Fruit fly (Drosophila melanogaster) whole organism, embryonic: Measurements from ENCODE around the gene Vps2.
A peak's percentile ranks its signal among the peaks of the same experiment; 100 is the strongest.

Experiments used
- CG15696 ChIP-seq: fragments of 200-800 bp; sonication (Bioruptor generic); optimal IDR thresholded peaks from 2 replicates; lab custom pipeline; 2019; ENCODE audit warnings: missing biosample characterization, mild to moderate bottlenecking, missing genetic modification characterization, moderate library complexity
- CG4424 ChIP-seq: fragments of 200-800 bp; sonication (Bioruptor generic); optimal IDR thresholded peaks from 3 replicates; lab custom pipeline; 2016; ENCODE audit warnings: missing biosample characterization, missing genetic modification characterization

dm6 chr3R:26072477-26072876, 19.9 kb downstream of the Vps2 start:
- TF ChIP-seq CG4424 (GFP tag; lab: Kevin White, UChicago), result peak; percentile 29
- TF ChIP-seq CG15696 (tag; lab: Kevin White, UChicago), result no peak
